Worm (Caenorhabditis elegans) whole organism, mixed stage, embryonic: Measurements from ENCODE around the gene eif-1.
A peak's percentile ranks its signal among the peaks of the same experiment; 100 is the strongest.

ENCODE experiments used
- M03D4.4 ChIP-seq: sonication (generic microtip); optimal IDR thresholded peaks from 2 replicates; lab custom pipeline; 2017; ENCODE audit warnings: mild to moderate bottlenecking, missing genetic modification characterization, missing compliant biosample characterization
- bed-3 ChIP-seq: fragments of 200-800 bp; sonication (Bioruptor generic); optimal IDR thresholded peaks from 3 replicates; lab custom pipeline; 2018; ENCODE audit warnings: mild to moderate bottlenecking, missing genetic modification characterization, moderate library complexity, missing compliant biosample characterization
- blmp-1 ChIP-seq: fragments of 150-350 bp; optimal IDR thresholded peaks from 2 replicates; lab custom pipeline; 2014; ENCODE audit warnings: missing biosample characterization, missing genetic modification characterization
- ceh-39 ChIP-seq: fragments of 150-350 bp; optimal IDR thresholded peaks from 2 replicates; lab custom pipeline; 2014; ENCODE audit warnings: missing biosample characterization, missing genetic modification characterization
- ceh-43 ChIP-seq: fragments of 200-800 bp; sonication (Bioruptor generic); optimal IDR thresholded peaks from 2 replicates; lab custom pipeline; 2018; ENCODE audit warnings: mild to moderate bottlenecking, missing genetic modification characterization, moderate library complexity, missing compliant biosample characterization
- ceh-83 ChIP-seq: fragments of 200-800 bp; sonication (Bioruptor generic); optimal IDR thresholded peaks from 2 replicates; lab custom pipeline; 2018; ENCODE audit warnings: mild to moderate bottlenecking, missing genetic modification characterization, missing compliant biosample characterization
- ces-1 ChIP-seq: fragments of 150-350 bp; optimal IDR thresholded peaks from 2 replicates; lab custom pipeline; 2014; ENCODE audit warnings: missing biosample characterization, missing genetic modification reagents, missing genetic modification characterization
- cnd-1 ChIP-seq: fragments of 200-800 bp; sonication (Bioruptor generic); optimal IDR thresholded peaks from 2 replicates; lab custom pipeline; 2018; ENCODE audit warnings: mild to moderate bottlenecking, missing genetic modification characterization, missing compliant biosample characterization
- elt-1 ChIP-seq: sonication (generic microtip); optimal IDR thresholded peaks from 2 replicates; lab custom pipeline; 2017; ENCODE audit warnings: missing genetic modification characterization, mild to moderate bottlenecking, missing compliant biosample characterization, antibody characterized with exemption, moderate library complexity, borderline replicate concordance; ENCODE audit not compliant: insufficient read depth
- elt-3 ChIP-seq: fragments of 150-350 bp; optimal IDR thresholded peaks from 2 replicates; lab custom pipeline; 2014; ENCODE audit warnings: missing biosample characterization, missing genetic modification characterization
- hlh-1 ChIP-seq: fragments of 150-350 bp; optimal IDR thresholded peaks from 2 replicates; lab custom pipeline; 2014; ENCODE audit warnings: missing biosample characterization, missing genetic modification reagents, missing genetic modification characterization
- lin-13 ChIP-seq: fragments of 150-350 bp; optimal IDR thresholded peaks from 2 replicates; lab custom pipeline; 2014; ENCODE audit warnings: missing biosample characterization, missing genetic modification characterization
- lin-32 ChIP-seq: fragments of 200-800 bp; sonication (Bioruptor generic); optimal IDR thresholded peaks from 2 replicates; lab custom pipeline; 2018; ENCODE audit warnings: mild to moderate bottlenecking, missing genetic modification characterization, missing compliant biosample characterization
- lsy-2 ChIP-seq: fragments of 150-350 bp; optimal IDR thresholded peaks from 2 replicates; lab custom pipeline; 2014; ENCODE audit warnings: missing biosample characterization, missing genetic modification characterization
- mab-5 ChIP-seq: fragments of 150-350 bp; optimal IDR thresholded peaks from 2 replicates; lab custom pipeline; 2014; ENCODE audit warnings: missing biosample characterization, missing genetic modification characterization
- mep-1 ChIP-seq: fragments of 150-350 bp; optimal IDR thresholded peaks from 2 replicates; lab custom pipeline; 2017; ENCODE audit warnings: missing biosample characterization, missing genetic modification reagents, missing genetic modification characterization, inconsistent platforms
- nhr-12 ChIP-seq: fragments of 150-350 bp; optimal IDR thresholded peaks from 2 replicates; lab custom pipeline; 2014; ENCODE audit warnings: missing biosample characterization, missing genetic modification characterization
- nhr-28 ChIP-seq: fragments of 150-350 bp; optimal IDR thresholded peaks from 2 replicates; lab custom pipeline; 2014; ENCODE audit warnings: missing biosample characterization, missing genetic modification characterization
- nhr-76 ChIP-seq: sonication (generic microtip); optimal IDR thresholded peaks from 2 replicates; lab custom pipeline; 2017; ENCODE audit warnings: missing biosample characterization, missing genetic modification characterization
- pha-4 ChIP-seq: fragments of 150-350 bp; optimal IDR thresholded peaks from 2 replicates; lab custom pipeline; 2018; ENCODE audit warnings: missing biosample characterization, missing genetic modification reagents, missing genetic modification characterization
- sem-2 ChIP-seq: fragments of 200-800 bp; sonication (Bioruptor generic); optimal IDR thresholded peaks from 2 replicates; lab custom pipeline; 2018; ENCODE audit warnings: mild to moderate bottlenecking, missing genetic modification characterization, missing compliant biosample characterization
- snpc-4 ChIP-seq: fragments of 150-350 bp; optimal IDR thresholded peaks from 2 replicates; lab custom pipeline; 2014; ENCODE audit warnings: missing biosample characterization, missing genetic modification characterization
- sptf-1 ChIP-seq: sonication (generic microtip); optimal IDR thresholded peaks from 2 replicates; lab custom pipeline; 2017; ENCODE audit warnings: mild to moderate bottlenecking, missing genetic modification characterization, moderate library complexity, missing compliant biosample characterization
- tbx-8 ChIP-seq: fragments of 200-800 bp; sonication (Bioruptor generic); optimal IDR thresholded peaks from 2 replicates; lab custom pipeline; 2018; ENCODE audit warnings: mild to moderate bottlenecking, missing genetic modification characterization, moderate library complexity, missing compliant biosample characterization
- unc-120 ChIP-seq: sonication (generic microtip); optimal IDR thresholded peaks from 2 replicates; lab custom pipeline; 2017; ENCODE audit warnings: missing genetic modification characterization, missing compliant biosample characterization; ENCODE audit not compliant: poor library complexity, severe bottlenecking
- unc-39 ChIP-seq: fragments of 150-350 bp; optimal IDR thresholded peaks from 2 replicates; lab custom pipeline; 2014; ENCODE audit warnings: missing biosample characterization, missing genetic modification characterization
- unc-62 ChIP-seq: fragments of 150-350 bp; optimal IDR thresholded peaks from 2 replicates; lab custom pipeline; 2014; ENCODE audit warnings: missing biosample characterization, missing genetic modification reagents, missing genetic modification characterization
- zip-8 ChIP-seq: fragments of 150-350 bp; optimal IDR thresholded peaks from 2 replicates; lab custom pipeline; 2014; ENCODE audit warnings: missing biosample characterization, missing genetic modification characterization
- ztf-11 ChIP-seq: fragments of 150-350 bp; optimal IDR thresholded peaks from 2 replicates; lab custom pipeline; 2014; ENCODE audit warnings: missing biosample characterization, missing genetic modification characterization

eif-1 gene

ce11 chrII:4954099-4954959, 39.1 kb downstream of the eif-1 start:
- TF ChIP-seq lin-13 (tag; lab: Kevin White, UChicago): no peak

- TF ChIP-seq nhr-28 (tag; lab: Kevin White, UChicago): no peak
- no peak for TF ChIP-seq ztf-11 (tag; lab: Kevin White, UChicago)
- TF ChIP-seq nhr-12: no peak
- no peak for TF ChIP-seq ceh-83 (GFP tag; lab: Kevin White, UChicago)
- TF ChIP-seq lsy-2 (tag; lab: Kevin White, UChicago): no peak
- TF ChIP-seq sem-2 (GFP tag; lab: Kevin White, UChicago): no peak
- no peak for TF ChIP-seq elt-3 (tag; lab: Kevin White, UChicago)
- TF ChIP-seq sptf-1 (tag; lab: Kevin White, UChicago): no peak
- TF ChIP-seq nhr-76 (tag; lab: Kevin White, UChicago): no peak
- TF ChIP-seq cnd-1 (tag; lab: Kevin White, UChicago): no peak
- no peak for TF ChIP-seq zip-8 (tag; lab: Kevin White, UChicago)
- no peak for TF ChIP-seq snpc-4 (tag; lab: Kevin White, UChicago)
- TF ChIP-seq bed-3 (GFP tag; lab: Kevin White, UChicago): no peak
- no peak for TF ChIP-seq blmp-1 (tag; lab: Kevin White, UChicago)
- TF ChIP-seq ces-1 (GFP tag; lab: Kevin White, UChicago): no peak
- no peak for TF ChIP-seq unc-39
- TF ChIP-seq unc-62 (GFP tag; lab: Kevin White, UChicago): no peak
- no peak for TF ChIP-seq M03D4.4 (tag; lab: Kevin White, UChicago)
- no peak for TF ChIP-seq lin-32 (GFP tag; lab: Kevin White, UChicago)
Observed at ce11 chrII:4953289-4953688, 40.1 kb downstream of the eif-1 start, which contains the start of gene ndx-3. TSS of gene ndx-3 (plus strand) at chrII:4953589.

- TF ChIP-seq ces-1 (GFP tag; lab: Kevin White, UChicago): no peak
- no peak for TF ChIP-seq lin-13 (tag; lab: Kevin White, UChicago)
- no peak for TF ChIP-seq unc-62 (GFP tag; lab: Kevin White, UChicago)
- no peak for TF ChIP-seq unc-120 (tag; lab: Kevin White, UChicago)
- TF ChIP-seq elt-1 (tag; lab: Kevin White, UChicago): no peak
- TF ChIP-seq, all 35 proteins: peak for 0
Observed at ce11 chrII:4949380-4949950, 43.9 kb downstream of the eif-1 start, which contains the start of the genes try-1 and zyg-12. TSS of gene try-1 (minus strand) at chrII:4949527. TSS of gene zyg-12 (plus strand) at chrII:4949900.

ce11 chrII:4948118-4948517, 45.3 kb downstream of the eif-1 start:
- no peak for TF ChIP-seq ztf-11 (tag; lab: Kevin White, UChicago)

- TF ChIP-seq tbx-8 (GFP tag; lab: Kevin White, UChicago): no peak
- TF ChIP-seq hlh-1 (tag; lab: Kevin White, UChicago): no peak
- no peak for TF ChIP-seq mep-1
- peak; percentile 17 for TF ChIP-seq unc-120 (tag; lab: Kevin White, UChicago)
- no peak for TF ChIP-seq zip-8 (tag; lab: Kevin White, UChicago)
- no peak for TF ChIP-seq mab-5
Observed at ce11 chrII:4946775-4947174, 46.6 kb downstream of the eif-1 start.

- no peak for TF ChIP-seq bed-3 (GFP tag; lab: Kevin White, UChicago)
- no peak for TF ChIP-seq ceh-39
- no peak for TF ChIP-seq ceh-43
- no peak for TF ChIP-seq ces-1 (GFP tag; lab: Kevin White, UChicago)
- no peak for TF ChIP-seq lin-13 (tag; lab: Kevin White, UChicago)
- TF ChIP-seq mab-5: no peak
- TF ChIP-seq mep-1: no peak
- TF ChIP-seq cnd-1 (tag; lab: Kevin White, UChicago): no peak
- no peak for TF ChIP-seq blmp-1 (tag; lab: Kevin White, UChicago)
- TF ChIP-seq sem-2 (GFP tag; lab: Kevin White, UChicago): no peak
- no peak for TF ChIP-seq pha-4
- TF ChIP-seq lsy-2 (tag; lab: Kevin White, UChicago): no peak
- TF ChIP-seq snpc-4 (tag; lab: Kevin White, UChicago): no peak
Observed at ce11 chrII:4945695-4946094, 47.7 kb downstream of the eif-1 start, which contains the start of the genes gldi-11 and ZK546.2. TSS of gene gldi-11 (minus strand) at chrII:4945789. TSS of gene ZK546.2 (plus strand) at chrII:4946027.
